Worm (Caenorhabditis elegans): ENCODE data around the gene Y110A2AL.5.

ce11 chrII:2832539-2832938 is 31.8 kb upstream of the Y110A2AL.5 start:
- TF ChIP-seq unc-39 (tag; optimal IDR thresholded peaks at IDR 0.05) (no peak), pha-4 (tag; optimal IDR thresholded peaks at IDR 0.05) (no peak), snpc-4 (tag; optimal IDR thresholded peaks at IDR 0.05) (no peak), zip-8 (tag; optimal IDR thresholded peaks at IDR 0.05) (no peak), lin-13 (tag; optimal IDR thresholded peaks at IDR 0.05) (no peak), nhr-2 (tag; optimal IDR thresholded peaks at IDR 0.05) (no peak), M03D4.4 (tag; optimal IDR thresholded peaks at IDR 0.05) (no peak), ces-1 (GFP tag; optimal IDR thresholded peaks at IDR 0.05) (no peak), sptf-1 (tag; optimal IDR thresholded peaks at IDR 0.05) (no peak), nhr-28 (tag; optimal IDR thresholded peaks at IDR 0.05) (no peak), ztf-11 (tag; optimal IDR thresholded peaks at IDR 0.05) (no peak), blmp-1 (tag; optimal IDR thresholded peaks at IDR 0.05) (no peak), elt-3 (tag; optimal IDR thresholded peaks at IDR 0.05) (no peak), nhr-76 (tag; optimal IDR thresholded peaks at IDR 0.05) (no peak)
